Worm (Caenorhabditis elegans) whole organism, L3 larva: ENCODE data around the gene daf-15.

ENCODE experiments used
- ZK546.5 ChIP-seq: sonication (generic microtip); optimal IDR thresholded peaks from 2 replicates; lab custom pipeline; 2017; ENCODE audit warnings: missing biosample characterization, missing genetic modification characterization
- ceh-16 ChIP-seq: sonication (generic microtip); optimal IDR thresholded peaks from 2 replicates; lab custom pipeline; 2017; ENCODE audit warnings: missing biosample characterization, missing genetic modification characterization
- ceh-28 ChIP-seq: fragments of 150-350 bp; optimal IDR thresholded peaks from 2 replicates; lab custom pipeline; 2014; ENCODE audit warnings: missing biosample characterization, missing genetic modification reagents, missing genetic modification characterization
- ceh-82 ChIP-seq: fragments of 150-350 bp; optimal IDR thresholded peaks from 2 replicates; lab custom pipeline; 2014; ENCODE audit warnings: missing biosample characterization, missing genetic modification characterization
- ceh-9 ChIP-seq: sonication (generic microtip); optimal IDR thresholded peaks from 2 replicates; lab custom pipeline; 2018; ENCODE audit warnings: missing biosample characterization, missing genetic modification characterization
- daf-12 ChIP-seq: fragments of 150-350 bp; optimal IDR thresholded peaks from 2 replicates; lab custom pipeline; 2014; ENCODE audit warnings: missing biosample characterization, missing genetic modification reagents, missing genetic modification characterization
- egl-27 ChIP-seq: sonication (generic microtip); optimal IDR thresholded peaks from 4 replicates; lab custom pipeline; 2017; ENCODE audit warnings: missing biosample characterization, missing genetic modification reagents, missing genetic modification characterization
- egl-5 ChIP-seq: fragments of 150-350 bp; optimal IDR thresholded peaks from 2 replicates; lab custom pipeline; 2017; ENCODE audit warnings: missing biosample characterization, missing genetic modification reagents, missing genetic modification characterization, inconsistent platforms
- elt-2 ChIP-seq: sonication (generic microtip); optimal IDR thresholded peaks from 2 replicates; lab custom pipeline; 2016; ENCODE audit warnings: missing genetic modification reagents, mild to moderate bottlenecking, missing genetic modification characterization, missing compliant biosample characterization
- elt-3 ChIP-seq, 3 experiments: fragments of 150-350 bp in 1 of 3; sonication (generic microtip) in 2 of 3; optimal IDR thresholded peaks; 2 replicates in 2 of 3; 4 replicates in 1 of 3; lab custom pipeline; 2014 to 2017; ENCODE audit warnings: missing biosample characterization in 3 of 3, missing genetic modification characterization in 3 of 3
- eor-1 ChIP-seq, 2 experiments: fragments of 150-350 bp; optimal IDR thresholded peaks; 2 replicates each; lab custom pipeline; 2014 to 2018; ENCODE audit warnings: missing biosample characterization in 2 of 2, missing genetic modification characterization in 2 of 2
- fkh-2 ChIP-seq: fragments of 150-350 bp; optimal IDR thresholded peaks from 2 replicates; lab custom pipeline; 2014; ENCODE audit warnings: missing biosample characterization, missing genetic modification reagents, missing genetic modification characterization
- fos-1 ChIP-seq: fragments of 150-350 bp; optimal IDR thresholded peaks from 2 replicates; lab custom pipeline; 2014; ENCODE audit warnings: missing biosample characterization, missing genetic modification characterization
- hmg-11 ChIP-seq: sonication (generic microtip); optimal IDR thresholded peaks from 2 replicates; lab custom pipeline; 2016; ENCODE audit warnings: missing genetic modification characterization, missing compliant biosample characterization
- jun-1 ChIP-seq: fragments of 150-350 bp; optimal IDR thresholded peaks from 2 replicates; lab custom pipeline; 2014; ENCODE audit warnings: missing biosample characterization, missing genetic modification reagents, missing genetic modification characterization
- lin-15B ChIP-seq: fragments of 150-350 bp; optimal IDR thresholded peaks from 2 replicates; lab custom pipeline; 2014; ENCODE audit warnings: missing biosample characterization, missing genetic modification characterization
- lin-39 ChIP-seq: fragments of 150-350 bp; optimal IDR thresholded peaks from 2 replicates; lab custom pipeline; 2018; ENCODE audit warnings: missing biosample characterization, missing genetic modification reagents, missing genetic modification characterization
- lsy-12 ChIP-seq: sonication (generic microtip); optimal IDR thresholded peaks from 2 replicates; lab custom pipeline; 2016; ENCODE audit warnings: mild to moderate bottlenecking, missing genetic modification characterization, missing compliant biosample characterization
- mdl-1 ChIP-seq: fragments of 150-350 bp; optimal IDR thresholded peaks from 2 replicates; lab custom pipeline; 2014; ENCODE audit warnings: missing biosample characterization, missing genetic modification characterization
- mml-1 ChIP-seq: fragments of 150-350 bp; sonication (generic microtip); optimal IDR thresholded peaks from 3 replicates; lab custom pipeline; 2014; ENCODE audit warnings: missing biosample characterization, missing genetic modification characterization
- nfya-1 ChIP-seq: sonication (generic microtip); optimal IDR thresholded peaks from 2 replicates; lab custom pipeline; 2017; ENCODE audit warnings: missing genetic modification characterization, mild to moderate bottlenecking, missing compliant biosample characterization, antibody characterized with exemption, moderate library complexity; ENCODE audit not compliant: insufficient read depth
- nhr-11 ChIP-seq: fragments of 150-350 bp; optimal IDR thresholded peaks from 2 replicates; lab custom pipeline; 2014; ENCODE audit warnings: missing biosample characterization, missing genetic modification characterization
- nhr-12 ChIP-seq: fragments of 150-350 bp; optimal IDR thresholded peaks from 2 replicates; lab custom pipeline; 2014; ENCODE audit warnings: missing biosample characterization, missing genetic modification characterization
- nhr-23 ChIP-seq: fragments of 150-350 bp; optimal IDR thresholded peaks from 2 replicates; lab custom pipeline; 2014; ENCODE audit warnings: missing biosample characterization, missing genetic modification reagents, missing genetic modification characterization
- nhr-43 ChIP-seq: sonication (generic microtip); optimal IDR thresholded peaks from 2 replicates; lab custom pipeline; 2016; ENCODE audit warnings: mild to moderate bottlenecking, missing genetic modification characterization, missing compliant biosample characterization; ENCODE audit not compliant: poor library complexity, severe bottlenecking
- nhr-76 ChIP-seq: fragments of 150-350 bp; sonication (generic microtip); optimal IDR thresholded peaks from 5 replicates; lab custom pipeline; 2014; ENCODE audit warnings: missing biosample characterization, missing genetic modification characterization
- nhr-77 ChIP-seq: fragments of 150-350 bp; optimal IDR thresholded peaks from 2 replicates; lab custom pipeline; 2014; ENCODE audit warnings: missing biosample characterization, missing genetic modification characterization
- pha-4 ChIP-seq: fragments of 150-350 bp; optimal IDR thresholded peaks from 2 replicates; lab custom pipeline; 2014; ENCODE audit warnings: missing biosample characterization, missing genetic modification reagents, missing genetic modification characterization
- pqm-1 ChIP-seq: fragments of 150-350 bp; optimal IDR thresholded peaks from 2 replicates; lab custom pipeline; 2017; ENCODE audit warnings: missing biosample characterization, missing genetic modification characterization, inconsistent platforms
- sea-2 ChIP-seq: fragments of 150-350 bp; sonication (generic microtip); optimal IDR thresholded peaks from 4 replicates; lab custom pipeline; 2014; ENCODE audit warnings: missing biosample characterization, missing genetic modification reagents, missing genetic modification characterization
- skn-1 ChIP-seq: fragments of 150-350 bp; optimal IDR thresholded peaks from 2 replicates; lab custom pipeline; 2014; ENCODE audit warnings: missing biosample characterization, missing genetic modification characterization
- snpc-4 ChIP-seq: fragments of 150-350 bp; optimal IDR thresholded peaks from 2 replicates; lab custom pipeline; 2014; ENCODE audit warnings: missing biosample characterization, missing genetic modification characterization
- unc-39 ChIP-seq: sonication (generic microtip); optimal IDR thresholded peaks from 4 replicates; lab custom pipeline; 2017; ENCODE audit warnings: missing biosample characterization, missing genetic modification characterization
- unc-62 ChIP-seq: fragments of 150-350 bp; sonication (generic microtip); optimal IDR thresholded peaks from 4 replicates; lab custom pipeline; 2014; ENCODE audit warnings: missing biosample characterization, missing genetic modification reagents, missing genetic modification characterization
- ztf-11 ChIP-seq: fragments of 150-350 bp; optimal IDR thresholded peaks from 2 replicates; lab custom pipeline; 2014; ENCODE audit warnings: missing biosample characterization, missing genetic modification characterization
- ztf-4 ChIP-seq: fragments of 150-350 bp; optimal IDR thresholded peaks from 2 replicates; lab custom pipeline; 2014; ENCODE audit warnings: missing biosample characterization, missing genetic modification characterization

The daf-15 gene

ce11 chrIV:9401715-9402114 lies 15.7 kb downstream of the daf-15 start, which contains the start of gene F56D5.6:
Gene F56D5.6 (plus strand): TSS chrIV:9401922.
- TF ChIP-seq nhr-76 (tag; lab: Kevin White, UChicago) (no peak), ceh-28 (no peak), ZK546.5 (tag; lab: Kevin White, UChicago) (no peak), egl-27 (tag; lab: Kevin White, UChicago) (no peak), fos-1 (tag; lab: Kevin White, UChicago) (no peak), pqm-1 (tag; lab: Kevin White, UChicago) (peak; percentile 75), nfya-1 (no peak), ztf-4 (tag; lab: Kevin White, UChicago) (no peak), fkh-2 (no peak), elt-2 (tag; lab: Kevin White, UChicago) (peak; percentile 81), snpc-4 (tag; lab: Kevin White, UChicago) (no peak), egl-5 (no peak), unc-62 (GFP tag; lab: Kevin White, UChicago) (no peak), nhr-11 (no peak), nhr-43 (no peak), unc-39 (tag; lab: Kevin White, UChicago) (no peak), lsy-12 (tag; lab: Kevin White, UChicago) (no peak), nhr-12 (tag; lab: Kevin White, UChicago) (no peak), pha-4 (tag; lab: Kevin White, UChicago) (peak; percentile 69), ztf-11 (tag; lab: Kevin White, UChicago) (no peak), mdl-1 (tag; lab: Kevin White, UChicago) (no peak), eor-1 (tag; optimal IDR thresholded peaks at IDR 0.05; lab: Kevin White, UChicago) (no peak), sea-2 (GFP tag; lab: Kevin White, UChicago) (no peak)

- peak; percentile 67 for TF ChIP-seq ceh-28
- no peak for TF ChIP-seq daf-12
- peak; percentile 16 for TF ChIP-seq lin-15B (tag; lab: Kevin White, UChicago)
Observed at ce11 chrIV:9403761-9404420, 17.9 kb downstream of the daf-15 start.

DNA sequence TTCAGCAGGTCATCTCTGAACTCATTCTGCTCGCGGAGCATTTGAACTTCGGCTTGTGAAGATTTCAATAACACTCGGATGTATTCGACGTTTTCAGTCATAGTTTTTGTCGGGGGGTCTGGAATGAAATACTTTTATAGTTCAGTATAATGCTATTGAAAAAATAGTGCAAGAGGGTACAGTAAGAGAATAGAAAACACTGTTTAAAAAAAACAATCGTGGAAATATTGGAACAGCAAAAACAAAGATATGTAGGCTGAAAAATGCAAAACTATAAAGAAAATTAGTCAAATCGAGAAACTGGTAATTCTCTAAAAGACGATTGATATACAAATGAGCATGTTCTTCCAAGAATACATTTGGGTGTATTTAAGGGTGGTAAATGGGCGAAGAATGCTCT lies 22.0 kb downstream of the daf-15 start, which contains the start of gene F56D5.5:
F56D5.5 (minus strand) TSS at position 101 of the 400 bp plus-strand sequence.
- TF ChIP-seq eor-1 (tag; optimal IDR thresholded peaks at IDR 0.05; lab: Kevin White, UChicago): no peak
- TF ChIP-seq ceh-28: no peak

- TF ChIP-seq ztf-11 (tag; lab: Kevin White, UChicago) (no peak), jun-1 (no peak), ceh-82 (no peak), skn-1 (tag; lab: Kevin White, UChicago) (no peak), elt-3 (tag; optimal IDR thresholded peaks at IDR 0.05; lab: Kevin White, UChicago) (no peak), egl-5 (no peak), elt-2 (tag; lab: Kevin White, UChicago) (no peak), hmg-11 (no peak), daf-12 (no peak), nhr-43 (no peak), mml-1 (tag; lab: Kevin White, UChicago) (no peak), nhr-77 (tag; lab: Kevin White, UChicago) (no peak), ZK546.5 (tag; lab: Kevin White, UChicago) (no peak), lin-39 (no peak), ceh-16 (tag; lab: Kevin White, UChicago) (no peak)
Observed at ce11 chrIV:9422408-9422807, 36.4 kb downstream of the daf-15 start, which contains the start of gene F56D5.9. Gene F56D5.9 (minus strand): TSS chrIV:9422508.

DNA sequence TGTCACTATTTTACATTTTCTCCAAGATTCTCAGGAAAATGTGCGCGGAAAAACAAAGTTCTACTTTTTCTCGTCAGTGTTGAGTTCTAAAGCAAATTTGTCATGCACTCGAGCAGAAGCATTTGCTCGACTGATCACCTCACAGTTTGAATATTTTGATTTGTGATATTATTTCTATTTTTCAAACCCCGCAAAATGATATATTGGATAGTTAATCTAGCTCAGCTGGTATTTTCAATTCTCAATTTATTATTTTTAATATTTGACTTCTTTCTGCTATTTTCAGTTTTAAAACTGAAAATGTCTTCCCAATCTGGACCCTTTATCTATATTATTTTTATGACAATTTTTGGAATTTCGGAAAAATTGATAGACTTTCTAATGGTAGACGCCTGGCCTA lies 37.1 kb downstream of the daf-15 start, which contains the start of gene srxa-2:
srxa-2 (plus strand) TSS at position 301 of the 400 bp plus-strand sequence.
- TF ChIP-seq fkh-2: no peak
- no peak for TF ChIP-seq nhr-23 (tag; lab: Kevin White, UChicago)
- no peak for TF ChIP-seq ztf-11 (tag; lab: Kevin White, UChicago)
- TF ChIP-seq ceh-9: no peak
- TF ChIP-seq nfya-1: no peak
- TF ChIP-seq pha-4 (tag; lab: Kevin White, UChicago): no peak
